Fruit fly (Drosophila melanogaster) whole organism, adult: Measurements from ENCODE around the gene CG8319.

Experiments used
- CG14711 ChIP-seq: fragments of 200-800 bp; sonication (Bioruptor generic); optimal IDR thresholded peaks from 2 replicates; lab custom pipeline; 2018; ENCODE audit warnings: missing biosample characterization, mild to moderate bottlenecking, missing genetic modification characterization, moderate library complexity
- CG1620 ChIP-seq: fragments of 200-800 bp; sonication (Bioruptor generic); optimal IDR thresholded peaks from 2 replicates; lab custom pipeline; 2016; ENCODE audit warnings: missing biosample characterization, missing genetic modification characterization
- CG33017 ChIP-seq: fragments of 200-800 bp; sonication (Bioruptor generic); optimal IDR thresholded peaks from 2 replicates; lab custom pipeline; 2018; ENCODE audit warnings: missing biosample characterization, mild to moderate bottlenecking, missing genetic modification characterization, moderate library complexity
- CG5204 ChIP-seq: fragments of 200-800 bp; sonication (Bioruptor generic); optimal IDR thresholded peaks from 2 replicates; lab custom pipeline; 2016; ENCODE audit warnings: missing biosample characterization, missing genetic modification characterization
- CG7045 ChIP-seq: fragments of 200-800 bp; sonication (Bioruptor generic); optimal IDR thresholded peaks from 2 replicates; lab custom pipeline; 2017; ENCODE audit warnings: missing biosample characterization, mild to moderate bottlenecking, missing genetic modification characterization
- CG7101 ChIP-seq: fragments of 200-800 bp; sonication (Bioruptor generic); optimal IDR thresholded peaks from 2 replicates; lab custom pipeline; 2018; ENCODE audit warnings: missing biosample characterization, mild to moderate bottlenecking, missing genetic modification characterization, moderate library complexity
- Hr96 ChIP-seq: fragments of 200-800 bp; sonication (Bioruptor generic); optimal IDR thresholded peaks from 2 replicates; lab custom pipeline; 2016; ENCODE audit warnings: missing biosample characterization, missing genetic modification characterization
- bab1 ChIP-seq: fragments of 200-800 bp; sonication (Bioruptor generic); optimal IDR thresholded peaks from 3 replicates; lab custom pipeline; 2019; ENCODE audit warnings: missing biosample characterization, mild to moderate bottlenecking, missing genetic modification characterization, moderate library complexity
- cic ChIP-seq: fragments of 200-800 bp; sonication (Bioruptor generic); optimal IDR thresholded peaks from 2 replicates; lab custom pipeline; 2017; ENCODE audit warnings: missing biosample characterization, mild to moderate bottlenecking, missing genetic modification characterization, moderate library complexity
- cnc ChIP-seq, 2 experiments: fragments of >200 bp; optimal IDR thresholded peaks; 2 replicates each; lab custom pipeline; 2017
- ovo ChIP-seq: fragments of 200-800 bp; sonication (Bioruptor generic); optimal IDR thresholded peaks from 2 replicates; lab custom pipeline; 2016; ENCODE audit warnings: missing biosample characterization, missing genetic modification characterization
- tj ChIP-seq: fragments of 200-800 bp; sonication (Bioruptor generic); optimal IDR thresholded peaks from 3 replicates; lab custom pipeline; 2017; ENCODE audit warnings: missing biosample characterization, mild to moderate bottlenecking, missing genetic modification characterization, moderate library complexity

dm6 chr3R:9625443-9625842 is 1.7 kb upstream of the CG8319 start:
- TF ChIP-seq tj (GFP tag; lab: Kevin White, UChicago), result no peak
- TF ChIP-seq Hr96 (GFP tag; lab: Kevin White, UChicago), result no peak
- no peak for TF ChIP-seq CG5204
- no peak for TF ChIP-seq cic
- no peak for TF ChIP-seq bab1
- no peak for TF ChIP-seq ovo (GFP tag; lab: Kevin White, UChicago)
- TF ChIP-seq CG7045 (GFP tag; lab: Kevin White, UChicago), result no peak
- TF ChIP-seq CG14711 (tag; lab: Kevin White, UChicago), result no peak
- no peak for TF ChIP-seq CG33017 (tag; lab: Kevin White, UChicago)
- TF ChIP-seq CG1620, result no peak
- no peak for TF ChIP-seq cnc (optimal IDR thresholded peaks at IDR 0.05; lab: Kevin White, UChicago)
- TF ChIP-seq CG7101 (tag; lab: Kevin White, UChicago), result no peak
